Worm (Caenorhabditis elegans) whole organism, L1 larva: ENCODE measurements around the gene pyp-1.
A peak's percentile ranks its signal among the peaks of the same experiment; 100 is the strongest.

Experiments used
- C04F5.9 ChIP-seq: sonication (generic microtip); optimal IDR thresholded peaks from 2 replicates; lab custom pipeline; 2016; ENCODE audit warnings: missing genetic modification characterization, missing compliant biosample characterization
- Y116A8C.19 ChIP-seq: sonication (generic microtip); optimal IDR thresholded peaks from 2 replicates; lab custom pipeline; 2016; ENCODE audit warnings: missing compliant biosample characterization, missing genetic modification characterization, borderline replicate concordance
- alr-1 ChIP-seq: fragments of 200-800 bp; sonication (Bioruptor generic); optimal IDR thresholded peaks from 2 replicates; lab custom pipeline; 2018; ENCODE audit warnings: borderline replicate concordance, mild to moderate bottlenecking, missing genetic modification characterization, missing compliant biosample characterization
- ama-1 ChIP-seq: fragments of 150-350 bp; optimal IDR thresholded peaks from 2 replicates; lab custom pipeline; 2014
- blmp-1 ChIP-seq: fragments of 150-350 bp; optimal IDR thresholded peaks from 2 replicates; lab custom pipeline; 2014; ENCODE audit warnings: missing biosample characterization, missing genetic modification characterization
- ceh-8 ChIP-seq: fragments of 200-800 bp; sonication (Bioruptor generic); optimal IDR thresholded peaks from 2 replicates; lab custom pipeline; 2018; ENCODE audit warnings: mild to moderate bottlenecking, missing genetic modification characterization, moderate library complexity, missing compliant biosample characterization
- ces-1 ChIP-seq: fragments of 150-350 bp; optimal IDR thresholded peaks from 2 replicates; lab custom pipeline; 2014; ENCODE audit warnings: missing biosample characterization, missing genetic modification reagents, missing genetic modification characterization
- dpl-1 ChIP-seq, 3 experiments: fragments of 150-350 bp in 2 of 3; sonication (generic microtip) in 1 of 3; optimal IDR thresholded peaks; 2 replicates each; lab custom pipeline; 2014 to 2017; ENCODE audit warnings: missing biosample characterization in 3 of 3, missing genetic modification characterization in 3 of 3, missing genetic modification reagents in 3 of 3
- dsc-1 ChIP-seq: sonication (generic microtip); optimal IDR thresholded peaks from 2 replicates; lab custom pipeline; 2016; ENCODE audit warnings: mild to moderate bottlenecking, missing genetic modification characterization, missing compliant biosample characterization
- efl-1 ChIP-seq, 4 experiments: fragments of 150-350 bp; optimal IDR thresholded peaks in 3 of 4; peaks in 1 of 4; 1 replicate in 1 of 4; 2 replicates in 3 of 4; lab custom pipeline; 2014; ENCODE audit warnings: missing biosample characterization in 2 of 4, missing genetic modification characterization in 2 of 4, missing genetic modification reagents in 2 of 4
- efl-3 ChIP-seq: fragments of 200-800 bp; sonication (Bioruptor generic); optimal IDR thresholded peaks from 2 replicates; lab custom pipeline; 2018; ENCODE audit warnings: mild to moderate bottlenecking, missing genetic modification characterization, missing compliant biosample characterization
- egl-13 ChIP-seq: sonication (generic microtip); optimal IDR thresholded peaks from 2 replicates; lab custom pipeline; 2016; ENCODE audit warnings: missing genotype, missing genetic modification reagents, missing genetic modification characterization, missing compliant biosample characterization
- egl-27 ChIP-seq, 2 experiments: fragments of 150-350 bp in 1 of 2; sonication (generic microtip); optimal IDR thresholded peaks; 3 replicates each; lab custom pipeline; 2017 to 2018; ENCODE audit warnings: missing biosample characterization in 2 of 2, missing genetic modification characterization in 2 of 2, missing genetic modification reagents in 2 of 2
- elt-2 ChIP-seq: sonication (generic microtip); optimal IDR thresholded peaks from 2 replicates; lab custom pipeline; 2016; ENCODE audit warnings: missing genetic modification characterization, mild to moderate bottlenecking, inconsistent platforms, missing compliant biosample characterization, missing genetic modification reagents
- elt-3 ChIP-seq, 6 experiments: fragments of 150-350 bp in 1 of 6; sonication (generic microtip); optimal IDR thresholded peaks; 2 replicates each; lab custom pipeline; 2017 to 2018; ENCODE audit warnings: missing biosample characterization in 6 of 6, missing genetic modification characterization in 6 of 6, inconsistent platforms in 1 of 6
- ets-5 ChIP-seq: fragments of 200-800 bp; sonication (Bioruptor generic); IDR thresholded peaks from 2 replicates; pipeline ENCODE4 v1.3.6; 2022; ENCODE audit warnings: missing genetic modification characterization, missing compliant biosample characterization
- fkh-4 ChIP-seq: sonication (generic microtip); optimal IDR thresholded peaks from 2 replicates; lab custom pipeline; 2016; ENCODE audit warnings: missing compliant biosample characterization, missing genetic modification characterization, borderline replicate concordance
- fkh-8 ChIP-seq: sonication (generic microtip); optimal IDR thresholded peaks from 2 replicates; lab custom pipeline; 2016; ENCODE audit warnings: mild to moderate bottlenecking, missing genetic modification characterization, missing compliant biosample characterization
- grh-1 ChIP-seq: fragments of 200-800 bp; sonication (Bioruptor generic); IDR thresholded peaks from 2 replicates; pipeline ENCODE4 v1.3.6; 2022; ENCODE audit warnings: missing genetic modification reagents, missing genetic modification characterization, missing compliant biosample characterization
- hlh-17 ChIP-seq: fragments of 200-800 bp; sonication (Bioruptor generic); optimal IDR thresholded peaks from 2 replicates; lab custom pipeline; 2018; ENCODE audit warnings: missing genetic modification characterization, mild to moderate bottlenecking, missing compliant biosample characterization, moderate library complexity, borderline replicate concordance
- hpl-2 ChIP-seq: fragments of 150-350 bp; optimal IDR thresholded peaks from 2 replicates; lab custom pipeline; 2014; ENCODE audit warnings: missing biosample characterization, missing genetic modification reagents, missing genetic modification characterization
- isw-1 ChIP-seq: fragments of 200-800 bp; sonication (Bioruptor generic); IDR thresholded peaks from 2 replicates; pipeline ENCODE4 v1.3.6; 2022; ENCODE audit warnings: missing genetic modification characterization, missing compliant biosample characterization
- lin-14 ChIP-seq: fragments of 200-800 bp; sonication (Bioruptor generic); optimal IDR thresholded peaks from 2 replicates; lab custom pipeline; 2018; ENCODE audit warnings: mild to moderate bottlenecking, missing genetic modification characterization, moderate library complexity, missing compliant biosample characterization
- lin-35 ChIP-seq, 2 experiments: fragments of 150-350 bp; optimal IDR thresholded peaks; 2 replicates each; lab custom pipeline; 2014; ENCODE audit warnings: missing biosample characterization in 2 of 2, missing genetic modification characterization in 2 of 2, missing genetic modification reagents in 2 of 2
- mab-9 ChIP-seq: fragments of 200-800 bp; sonication (Bioruptor generic); IDR thresholded peaks from 2 replicates; pipeline ENCODE4 v1.3.6; 2022; ENCODE audit warnings: missing genetic modification reagents, missing genetic modification characterization, missing compliant biosample characterization
- nhr-11 ChIP-seq: fragments of 150-350 bp; optimal IDR thresholded peaks from 2 replicates; lab custom pipeline; 2014; ENCODE audit warnings: missing biosample characterization, missing genetic modification characterization
- nhr-47 ChIP-seq: sonication (generic microtip); optimal IDR thresholded peaks from 2 replicates; lab custom pipeline; 2016; ENCODE audit warnings: mild to moderate bottlenecking, missing genetic modification characterization, moderate library complexity, missing compliant biosample characterization
- nhr-71 ChIP-seq: sonication (generic microtip); optimal IDR thresholded peaks from 2 replicates; lab custom pipeline; 2016; ENCODE audit warnings: mild to moderate bottlenecking, missing genetic modification characterization, moderate library complexity, missing compliant biosample characterization
- nhr-85 ChIP-seq: sonication (generic microtip); peaks from one replicate; lab custom pipeline; 2016; ENCODE audit warnings: missing genetic modification characterization, inconsistent platforms, missing compliant biosample characterization
- pag-3 ChIP-seq: sonication (generic microtip); optimal IDR thresholded peaks from 2 replicates; lab custom pipeline; 2017; ENCODE audit warnings: missing genetic modification characterization, mild to moderate bottlenecking, missing compliant biosample characterization, antibody characterized with exemption, borderline replicate concordance; ENCODE audit not compliant: insufficient read depth
- pax-3 ChIP-seq: fragments of 200-800 bp; sonication (Bioruptor generic); optimal IDR thresholded peaks from 2 replicates; lab custom pipeline; 2018; ENCODE audit warnings: mild to moderate bottlenecking, missing genetic modification characterization, moderate library complexity, missing compliant biosample characterization
- pqm-1 ChIP-seq: sonication (generic microtip); optimal IDR thresholded peaks from 3 replicates; lab custom pipeline; 2017; ENCODE audit warnings: missing biosample characterization, missing genetic modification characterization
- sox-4 ChIP-seq: sonication (generic microtip); optimal IDR thresholded peaks from 2 replicates; lab custom pipeline; 2016; ENCODE audit warnings: missing genetic modification characterization, missing compliant biosample characterization
- sptf-1 ChIP-seq: fragments of 150-350 bp; optimal IDR thresholded peaks from 2 replicates; lab custom pipeline; 2014; ENCODE audit warnings: missing biosample characterization, missing genetic modification characterization
- swsn-7 ChIP-seq: sonication (generic microtip); optimal IDR thresholded peaks from 2 replicates; lab custom pipeline; 2016; ENCODE audit warnings: missing genetic modification characterization, missing compliant biosample characterization
- tbx-2 ChIP-seq: sonication (generic microtip); optimal IDR thresholded peaks from 2 replicates; lab custom pipeline; 2016; ENCODE audit warnings: missing genetic modification characterization, missing compliant biosample characterization
- tlp-1 ChIP-seq: fragments of 150-350 bp; optimal IDR thresholded peaks from 2 replicates; lab custom pipeline; 2014; ENCODE audit warnings: missing biosample characterization, missing genetic modification characterization
- unc-62 ChIP-seq: fragments of 150-350 bp; optimal IDR thresholded peaks from 2 replicates; lab custom pipeline; 2014; ENCODE audit warnings: missing biosample characterization, missing genetic modification reagents, missing genetic modification characterization
- unc-86 ChIP-seq: sonication (generic microtip); optimal IDR thresholded peaks from 2 replicates; lab custom pipeline; 2016; ENCODE audit warnings: missing genetic modification characterization, missing compliant biosample characterization
- zag-1 ChIP-seq: fragments of 150-350 bp; optimal IDR thresholded peaks from 2 replicates; lab custom pipeline; 2014; ENCODE audit warnings: missing biosample characterization, missing genetic modification characterization
- zip-4 ChIP-seq: fragments of 200-800 bp; sonication (Bioruptor generic); optimal IDR thresholded peaks from 2 replicates; lab custom pipeline; 2018; ENCODE audit warnings: mild to moderate bottlenecking, missing genetic modification characterization, moderate library complexity, missing compliant biosample characterization

Gene pyp-1

DNA sequence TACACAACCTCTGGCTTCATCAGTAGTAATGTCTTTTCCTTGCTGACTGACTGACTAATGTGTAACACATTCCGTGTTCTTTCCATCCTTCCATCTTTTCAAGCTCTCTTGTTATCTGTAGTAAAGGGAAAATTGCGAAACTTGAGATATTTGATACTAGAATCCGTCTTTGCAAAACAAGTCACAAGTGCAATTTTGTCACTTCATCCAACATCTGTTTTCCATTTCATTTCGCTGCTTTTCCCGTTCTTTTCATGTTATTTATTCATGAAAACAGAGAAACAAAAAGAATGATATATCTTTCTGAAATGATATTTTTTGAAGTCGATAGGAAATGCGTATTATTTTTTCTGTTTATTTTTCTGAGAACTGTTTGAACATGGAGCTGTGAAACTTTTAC, 47.3 kb upstream of the pyp-1 start:
- TF ChIP-seq nhr-71 (tag; lab: Kevin White, UChicago) (no peak), nhr-85 (tag; lab: Kevin White, UChicago) (no peak), ceh-8 (GFP tag; lab: Kevin White, UChicago) (no peak), grh-1 (GFP tag; lab: Robert Waterston, UW) (no peak), pax-3 (no peak), tlp-1 (tag; lab: Kevin White, UChicago) (no peak), alr-1 (tag; lab: Kevin White, UChicago) (no peak), pag-3 (no peak), pqm-1 (no peak), lin-35 (GFP tag; optimal IDR thresholded peaks at IDR 0.05; lab: Kevin White, UChicago) (no peak), C04F5.9 (tag; lab: Kevin White, UChicago) (no peak), unc-86 (tag; lab: Kevin White, UChicago) (no peak), dsc-1 (tag; lab: Kevin White, UChicago) (peak; percentile 83), lin-14 (GFP tag; lab: Kevin White, UChicago) (peak; percentile 14), tbx-2 (tag; lab: Kevin White, UChicago) (no peak), swsn-7 (no peak), sox-4 (tag; lab: Kevin White, UChicago) (no peak), nhr-11 (tag; lab: Kevin White, UChicago) (no peak), efl-3 (GFP tag; lab: Kevin White, UChicago) (no peak), elt-3 (tag; optimal IDR thresholded peaks at IDR 0.05; lab: Kevin White, UChicago) (no peak), fkh-4 (tag; lab: Kevin White, UChicago) (peak; percentile 58)

DNA sequence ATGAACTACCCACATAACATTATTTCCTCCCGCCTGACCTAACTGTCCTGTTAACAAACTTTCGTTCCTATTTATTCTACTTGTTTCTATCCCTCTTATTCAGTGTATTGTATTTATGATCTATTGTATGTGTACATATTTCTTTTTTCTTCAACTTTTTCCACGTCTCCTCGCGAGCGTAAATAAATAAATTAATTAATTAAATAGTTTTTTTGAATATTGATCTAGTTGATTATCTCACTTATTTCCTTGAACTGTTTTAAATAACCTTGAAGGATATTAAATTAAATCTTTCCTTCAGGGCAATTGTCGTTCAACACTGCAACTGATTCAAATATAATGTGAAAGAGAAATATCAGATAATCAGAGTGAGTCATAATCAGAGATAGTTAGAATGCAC, 44.2 kb upstream of the pyp-1 start, which contains the start of gene frk-1:
frk-1 (plus strand) TSS at position 301 of the 400 bp plus-strand sequence.
- no peak for TF ChIP-seq mab-9 (GFP tag; lab: Robert Waterston, UW)
- TF ChIP-seq fkh-8 (tag; lab: Kevin White, UChicago), result no peak
- TF ChIP-seq zag-1 (tag; lab: Kevin White, UChicago), result no peak
- no peak for TF ChIP-seq hlh-17
- no peak for TF ChIP-seq alr-1 (tag; lab: Kevin White, UChicago)
- no peak for TF ChIP-seq lin-35 (GFP tag; optimal IDR thresholded peaks at IDR 0.05; lab: Kevin White, UChicago)
- no peak for TF ChIP-seq fkh-4 (tag; lab: Kevin White, UChicago)
- no peak for TF ChIP-seq zip-4
- no peak for TF ChIP-seq egl-27 (tag; optimal IDR thresholded peaks at IDR 0.05; lab: Kevin White, UChicago)
- TF ChIP-seq elt-2 (tag; lab: Kevin White, UChicago), result no peak
- TF ChIP-seq dpl-1 (GFP tag; optimal IDR thresholded peaks at IDR 0.05; lab: Kevin White, UChicago), result no peak

DNA sequence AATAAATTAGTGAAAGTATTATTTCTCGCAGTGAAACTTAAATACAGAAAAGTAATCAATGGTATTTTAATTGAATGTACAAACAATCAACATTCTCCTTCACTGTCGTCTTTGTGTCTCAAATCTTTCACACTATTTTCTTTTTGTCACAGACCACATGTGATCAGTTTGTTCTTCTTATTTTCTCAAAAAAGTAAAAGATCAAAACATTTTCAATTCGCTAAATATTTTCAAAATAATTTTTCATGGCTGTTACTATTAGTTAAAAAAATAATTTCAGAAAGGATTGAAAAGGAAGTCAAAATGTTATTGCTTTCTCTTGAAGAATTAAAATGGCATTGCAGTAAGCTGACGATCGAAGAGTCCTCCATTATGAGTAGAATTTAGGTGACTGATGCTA, 42.1 kb upstream of the pyp-1 start, which contains the start of gene dhs-31:
dhs-31 (minus strand) TSS at position 101 of the 400 bp plus-strand sequence.
- TF ChIP-seq sptf-1 (tag; lab: Kevin White, UChicago) (no peak), nhr-11 (tag; lab: Kevin White, UChicago) (no peak), pqm-1 (no peak), nhr-85 (tag; lab: Kevin White, UChicago) (peak; percentile 22), isw-1 (GFP tag; lab: Robert Waterston, UW) (no peak), ces-1 (GFP tag; lab: Kevin White, UChicago) (no peak), hlh-17 (no peak), unc-62 (GFP tag; lab: Kevin White, UChicago) (no peak), elt-3 (tag; optimal IDR thresholded peaks at IDR 0.05; lab: Kevin White, UChicago) (peak in 1 of 6 experiments; percentile 11), egl-13 (no peak), Y116A8C.19 (tag; lab: Kevin White, UChicago) (no peak), ama-1 (lab: Kevin White, UChicago) (no peak), blmp-1 (tag; lab: Kevin White, UChicago) (peak; percentile 42), efl-1 (optimal IDR thresholded peaks at IDR 0.05; lab: Kevin White, UChicago) (no peak), efl-1 (GFP tag; optimal IDR thresholded peaks at IDR 0.05 in 1 of 2; lab: Kevin White, UChicago) (no peak), zip-4 (no peak), ets-5 (GFP tag; lab: Robert Waterston, UW) (no peak), hpl-2 (no peak), lin-14 (GFP tag; lab: Kevin White, UChicago) (no peak), nhr-71 (tag; lab: Kevin White, UChicago) (no peak), nhr-47 (no peak)
